Worm (Caenorhabditis elegans): Measurements from ENCODE around the gene str-8.
"Not testable (repeated sequence)": the region's sequence is repeated elsewhere in the genome, so short reads cannot be mapped to it uniquely, and the experiment has no call there.

str-8 gene

ce11 chrV:15803079-15803478, 48.2 kb downstream of the str-8 start, which contains the start of gene srd-27:
Gene srd-27 (plus strand): TSS chrV:15803379.
- TF ChIP-seq med-1 (GFP tag; optimal IDR thresholded peaks at IDR 0.05; ENCODE audit: insufficient read depth); T22C8.4 (GFP tag; IDR thresholded peaks at IDR 0.05); klf-2 (GFP tag; conservative IDR thresholded peaks at IDR 0.05): not testable (repeated sequence)

DNA sequence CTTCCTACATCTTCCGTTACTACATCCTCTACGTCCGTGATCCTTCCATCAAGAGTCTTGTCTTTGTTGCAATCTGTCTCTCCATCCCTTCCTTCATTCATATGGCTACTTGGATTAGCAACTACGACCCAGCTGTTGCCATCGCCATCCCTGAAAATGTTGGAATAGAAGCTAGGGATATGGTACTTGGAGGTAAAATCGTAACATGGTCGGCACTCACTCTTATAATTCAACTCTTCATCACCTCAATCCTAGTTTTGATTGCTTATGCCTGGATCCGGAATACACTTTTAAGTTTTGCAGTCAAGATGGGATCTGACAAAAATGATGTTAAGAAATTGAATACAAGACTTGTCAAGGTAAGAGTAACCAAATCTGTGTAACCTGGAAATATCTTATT, 48.9 kb downstream of the str-8 start, which contains the start of gene T26E4.18:
Gene T26E4.18 (minus strand): TSS at position 101 of the 400 bp plus-strand sequence.
- not testable (repeated sequence) for TF ChIP-seq T22C8.4 (GFP tag; IDR thresholded peaks at IDR 0.05); cog-1 (tag; optimal IDR thresholded peaks at IDR 0.05); klf-2 (GFP tag; conservative IDR thresholded peaks at IDR 0.05)
